Worm (Caenorhabditis elegans): ENCODE measurements around the gene F07C3.3.
A peak's percentile ranks its signal among the peaks of the same experiment; 100 is the strongest.

DNA sequence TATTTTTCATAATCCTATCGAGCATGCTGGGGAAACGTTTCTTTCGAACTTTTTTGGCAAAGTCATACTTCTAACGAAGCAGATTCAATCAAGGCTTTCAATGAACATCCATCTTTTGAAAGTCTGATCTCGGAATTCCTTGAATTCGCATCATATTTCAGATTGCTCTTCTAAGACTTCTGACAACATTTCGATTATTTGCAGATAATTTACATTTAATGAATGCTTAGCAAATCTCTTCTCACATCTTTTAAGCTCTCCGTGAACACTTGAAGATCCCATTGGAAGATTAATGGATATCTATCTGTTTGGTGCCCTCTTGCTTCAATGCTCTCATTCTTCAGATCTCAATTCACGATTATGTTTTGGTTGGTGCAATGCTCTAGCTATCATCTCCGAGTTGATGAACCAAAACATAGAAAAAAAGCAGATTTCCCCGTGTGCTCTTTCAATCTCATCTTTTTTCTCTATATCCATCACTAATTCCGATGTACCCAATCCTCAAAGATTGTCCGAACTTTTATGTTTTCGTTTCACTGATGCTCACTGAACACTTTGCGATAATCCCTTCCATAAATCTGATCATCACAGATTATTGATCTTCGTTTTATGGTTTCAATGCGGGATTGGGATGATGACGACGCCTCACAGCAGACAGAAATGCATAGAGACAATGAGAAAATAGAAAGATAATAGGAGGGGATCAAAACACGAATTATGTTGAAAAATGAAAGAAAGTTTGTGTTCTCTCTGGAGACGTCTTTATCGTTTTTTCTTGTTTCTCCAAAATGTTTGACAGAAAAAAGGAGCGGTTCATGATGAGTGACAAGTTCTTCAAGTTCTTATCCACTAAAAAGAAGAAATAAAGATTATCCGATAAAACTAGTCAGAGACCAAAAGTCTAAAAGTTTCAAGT is 42.2 kb upstream of the F07C3.3 start:
- no peak for TF ChIP-seq nhr-237 (tag; optimal IDR thresholded peaks at IDR 0.05)
- no peak for TF ChIP-seq ztf-11 (tag; optimal IDR thresholded peaks at IDR 0.05)
- no peak for TF ChIP-seq lsy-2 (tag; optimal IDR thresholded peaks at IDR 0.05)
- TF ChIP-seq unc-62 (GFP tag; optimal IDR thresholded peaks at IDR 0.05) = peak; percentile 63
- TF ChIP-seq nhr-76 (tag; optimal IDR thresholded peaks at IDR 0.05) = no peak
- TF ChIP-seq lin-13 (tag; optimal IDR thresholded peaks at IDR 0.05) = no peak
